Worm (Caenorhabditis elegans) whole organism, L2 larva: ENCODE results near the gene B0198.2.

Experiments used
- C34F6.9 ChIP-seq: fragments of 150-350 bp; optimal IDR thresholded peaks from 2 replicates; lab custom pipeline; 2014; ENCODE audit warnings: missing biosample characterization, missing genetic modification characterization
- Y55F3AM.14 ChIP-seq: fragments of 200-800 bp; sonication (Bioruptor generic); optimal IDR thresholded peaks from 2 replicates; lab custom pipeline; 2018; ENCODE audit warnings: mild to moderate bottlenecking, missing genetic modification characterization, missing compliant biosample characterization
- aly-2 ChIP-seq: fragments of 150-350 bp; optimal IDR thresholded peaks from 2 replicates; lab custom pipeline; 2014; ENCODE audit warnings: missing biosample characterization, missing genetic modification characterization
- ama-1 ChIP-seq: fragments of 150-350 bp; optimal IDR thresholded peaks from 2 replicates; lab custom pipeline; 2018; ENCODE audit warnings: inconsistent platforms
- egl-27 ChIP-seq: sonication (generic microtip); optimal IDR thresholded peaks from 3 replicates; lab custom pipeline; 2017; ENCODE audit warnings: missing biosample characterization, missing genetic modification reagents, missing genetic modification characterization
- nhr-10 ChIP-seq: sonication (generic microtip); optimal IDR thresholded peaks from 2 replicates; lab custom pipeline; 2017; ENCODE audit warnings: missing biosample characterization, missing genetic modification characterization
- nhr-12 ChIP-seq: fragments of 150-350 bp; optimal IDR thresholded peaks from 2 replicates; lab custom pipeline; 2014; ENCODE audit warnings: missing biosample characterization, missing genetic modification characterization
- skn-1 ChIP-seq: sonication (generic microtip); optimal IDR thresholded peaks from 2 replicates; lab custom pipeline; 2017; ENCODE audit warnings: missing biosample characterization, missing genetic modification characterization
- unc-55 ChIP-seq: fragments of 150-350 bp; sonication (generic microtip); optimal IDR thresholded peaks from 3 replicates; lab custom pipeline; 2014; ENCODE audit warnings: missing biosample characterization, missing genetic modification reagents, missing genetic modification characterization

DNA sequence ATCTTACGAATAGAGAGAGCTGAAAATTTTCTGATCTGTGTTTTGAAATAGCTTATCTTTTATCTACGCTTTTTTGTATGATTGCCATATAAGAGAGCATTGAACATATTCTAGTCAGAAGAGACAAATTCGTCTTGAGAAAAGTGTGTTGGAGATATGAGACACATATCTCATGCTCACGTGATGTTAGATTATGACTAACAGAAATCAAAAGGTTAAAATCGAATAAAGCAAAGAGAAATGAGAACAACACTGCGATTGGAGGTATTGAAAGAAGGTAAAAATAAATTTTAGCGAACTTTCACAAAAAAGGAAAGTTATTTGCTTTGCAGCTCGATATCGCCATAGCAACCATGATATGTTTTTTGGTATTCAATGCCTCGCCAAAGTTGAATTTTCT is 43.5 kb upstream of the B0198.2 start, which contains the start of gene nhr-167:
- no peak for TF ChIP-seq nhr-10 (tag; lab: Kevin White, UChicago)
- TF ChIP-seq unc-55 (GFP tag; lab: Kevin White, UChicago): no peak
- peak; percentile 4 for TF ChIP-seq C34F6.9 (tag; lab: Kevin White, UChicago)
- no peak for TF ChIP-seq ama-1
- no peak for TF ChIP-seq skn-1 (tag; lab: Kevin White, UChicago)
- no peak for TF ChIP-seq aly-2 (tag; lab: Kevin White, UChicago)
- TF ChIP-seq nhr-12 (tag; lab: Kevin White, UChicago): no peak
- no peak for TF ChIP-seq egl-27 (tag; lab: Kevin White, UChicago)
- TF ChIP-seq Y55F3AM.14: no peak
